Fruit fly (Drosophila melanogaster): ENCODE measurements around the gene CG1677.

CG1677 gene

dm6 chrX:7293874-7294559, 111.6 kb downstream of the CG1677 start (continued):
- peak; percentile 81 for TF ChIP-seq sens-2 (GFP tag; IDR thresholded peaks at IDR 0.05)
- TF ChIP-seq cad (GFP tag; optimal IDR thresholded peaks at IDR 0.05): no peak
- TF ChIP-seq CG5953 (GFP tag; IDR thresholded peaks at IDR 0.05): peak; percentile 75
- TF ChIP-seq CG13287 (GFP tag; IDR thresholded peaks at IDR 0.05; ENCODE audit: partially characterized antibody): no peak
- peak; percentile 93 for TF ChIP-seq CG11504 (tag; optimal IDR thresholded peaks at IDR 0.05)
- TF ChIP-seq HLH4C (GFP tag; IDR thresholded peaks at IDR 0.05; ENCODE audit: partially characterized antibody): no peak
- no peak; the same call in 1 of the 2 replicates for TF ChIP-seq MBD-R2 (GFP tag; IDR thresholded peaks at IDR 0.05)
- TF ChIP-seq stwl (tag; optimal IDR thresholded peaks at IDR 0.05): peak; percentile 49
- no peak for TF ChIP-seq fru (optimal IDR thresholded peaks at IDR 0.05)
- peak; percentile 57 for TF ChIP-seq Mad (GFP tag; optimal IDR thresholded peaks at IDR 0.05)
- peak; percentile 95 for TF ChIP-seq dmrt99B (tag; optimal IDR thresholded peaks at IDR 0.05)
- TF ChIP-seq toy (GFP tag; IDR thresholded peaks at IDR 0.05): no peak
- TF ChIP-seq Six4 (GFP tag; optimal IDR thresholded peaks at IDR 0.05): peak; percentile 83
- peak; percentile 95 for TF ChIP-seq CG8388 (GFP tag; optimal IDR thresholded peaks at IDR 0.05)
- TF ChIP-seq caup (GFP tag; optimal IDR thresholded peaks at IDR 0.05; ENCODE audit: severe bottlenecking): peak; percentile 77
- TF ChIP-seq Hr39 (optimal IDR thresholded peaks at IDR 0.05): no peak
- no peak for TF ChIP-seq CG9876 (GFP tag; optimal IDR thresholded peaks at IDR 0.05)
- TF ChIP-seq gce (GFP tag; IDR thresholded peaks at IDR 0.05): peak; percentile 71; the same call in 2 of the 3 replicates
- peak; percentile 33 for TF ChIP-seq Bteb2 (GFP tag; optimal IDR thresholded peaks at IDR 0.05)
- no peak for TF ChIP-seq CG1647 (GFP tag; optimal IDR thresholded peaks at IDR 0.05)
- TF ChIP-seq Spps (tag; optimal IDR thresholded peaks at IDR 0.05): peak; percentile 93
- TF ChIP-seq onecut (GFP tag; IDR thresholded peaks at IDR 0.05): peak; percentile 82
- peak; percentile 96 for TF ChIP-seq phol (tag; optimal IDR thresholded peaks at IDR 0.05)
- TF ChIP-seq CG2199 (GFP tag; IDR thresholded peaks at IDR 0.05): no peak
- no peak for TF ChIP-seq vnd (GFP tag; IDR thresholded peaks at IDR 0.05; ENCODE audit: partially characterized antibody)
- no peak for TF ChIP-seq CG8089 (GFP tag; optimal IDR thresholded peaks at IDR 0.05)
- no peak for TF ChIP-seq CG18011 (GFP tag; optimal IDR thresholded peaks at IDR 0.05)
- TF ChIP-seq CG12219 (GFP tag; optimal IDR thresholded peaks at IDR 0.05): peak; percentile 88
- peak; percentile 90 for TF ChIP-seq CG2202 (tag; optimal IDR thresholded peaks at IDR 0.05)

dm6 chrX:7293133-7293873, 112.3 kb downstream of the CG1677 start:
- TF ChIP-seq corto (GFP tag; optimal IDR thresholded peaks at IDR 0.05): peak; percentile 76
- TF ChIP-seq NC2α (GFP tag; optimal IDR thresholded peaks at IDR 0.05): peak; percentile 73
- TF ChIP-seq CG2712 (tag; optimal IDR thresholded peaks at IDR 0.05): peak; percentile 87
- no peak for TF ChIP-seq CG16813 (GFP tag; IDR thresholded peaks at IDR 0.05; ENCODE audit: partially characterized antibody)
- TF ChIP-seq trem (tag; optimal IDR thresholded peaks at IDR 0.05): peak; percentile 79
- TF ChIP-seq org-1 (GFP tag; optimal IDR thresholded peaks at IDR 0.05): peak; percentile 67
- peak; percentile 61 for TF ChIP-seq ssp (GFP tag; IDR thresholded peaks at IDR 0.05)
- peak; percentile 46 for TF ChIP-seq kah (GFP tag; optimal IDR thresholded peaks at IDR 0.05)
- peak; percentile 56 for TF ChIP-seq fd64A (GFP tag; optimal IDR thresholded peaks at IDR 0.05)
- TF ChIP-seq Ravus (GFP tag; IDR thresholded peaks at IDR 0.05): peak; percentile 29
- peak; percentile 1 for TF ChIP-seq CG2120 (GFP tag; optimal IDR thresholded peaks at IDR 0.05)
- TF ChIP-seq CG7786 (GFP tag; optimal IDR thresholded peaks at IDR 0.05): peak; percentile 76
- TF ChIP-seq vfl (GFP tag; optimal IDR thresholded peaks at IDR 0.05): no peak
- peak; percentile 34; the same call in 1 of the 2 replicates for TF ChIP-seq Rfx (GFP tag; IDR thresholded peaks at IDR 0.05)
- TF ChIP-seq gem (tag; optimal IDR thresholded peaks at IDR 0.05): peak; percentile 92
- peak; percentile 76 for TF ChIP-seq CG1529 (GFP tag; optimal IDR thresholded peaks at IDR 0.05)
- peak; percentile 65 for TF ChIP-seq nau (GFP tag; optimal IDR thresholded peaks at IDR 0.05)
- no peak; the same call in 2 of the 3 replicates for TF ChIP-seq CG6175 (GFP tag; IDR thresholded peaks at IDR 0.05)
- TF ChIP-seq bcd (GFP tag; optimal IDR thresholded peaks at IDR 0.05): peak; percentile 75
- TF ChIP-seq CG9215 (GFP tag; IDR thresholded peaks at IDR 0.05): peak; percentile 59
- peak; percentile 83 for TF ChIP-seq chn (GFP tag; optimal IDR thresholded peaks at IDR 0.05)

Data from whole organism, embryonic.